Fruit fly (Drosophila melanogaster) whole organism, adult: Measurements from ENCODE around the gene Ada2a.

Experiments
- CG11617 ChIP-seq: fragments of 200-800 bp; sonication (Bioruptor generic); optimal IDR thresholded peaks from 2 replicates; lab custom pipeline; 2017; ENCODE audit warnings: mild to moderate bottlenecking, missing biosample characterization, missing genetic modification reagents, missing genetic modification characterization
- CG12768 ChIP-seq: fragments of 200-800 bp; sonication (Bioruptor generic); optimal IDR thresholded peaks from 2 replicates; lab custom pipeline; 2017; ENCODE audit warnings: missing biosample characterization, missing genetic modification characterization, mild to moderate bottlenecking, moderate library complexity, missing genetic modification reagents
- CG14711 ChIP-seq: fragments of 200-800 bp; sonication (Bioruptor generic); optimal IDR thresholded peaks from 2 replicates; lab custom pipeline; 2018; ENCODE audit warnings: missing biosample characterization, mild to moderate bottlenecking, missing genetic modification characterization, moderate library complexity
- CG1620 ChIP-seq: fragments of 200-800 bp; sonication (Bioruptor generic); optimal IDR thresholded peaks from 2 replicates; lab custom pipeline; 2016; ENCODE audit warnings: missing biosample characterization, missing genetic modification characterization
- CG33017 ChIP-seq: fragments of 200-800 bp; sonication (Bioruptor generic); optimal IDR thresholded peaks from 2 replicates; lab custom pipeline; 2018; ENCODE audit warnings: missing biosample characterization, mild to moderate bottlenecking, missing genetic modification characterization, moderate library complexity
- CG5204 ChIP-seq: fragments of 200-800 bp; sonication (Bioruptor generic); optimal IDR thresholded peaks from 2 replicates; lab custom pipeline; 2016; ENCODE audit warnings: missing biosample characterization, missing genetic modification characterization
- CG7045 ChIP-seq: fragments of 200-800 bp; sonication (Bioruptor generic); optimal IDR thresholded peaks from 2 replicates; lab custom pipeline; 2017; ENCODE audit warnings: missing biosample characterization, mild to moderate bottlenecking, missing genetic modification characterization
- CG7101 ChIP-seq: fragments of 200-800 bp; sonication (Bioruptor generic); optimal IDR thresholded peaks from 2 replicates; lab custom pipeline; 2018; ENCODE audit warnings: missing biosample characterization, mild to moderate bottlenecking, missing genetic modification characterization, moderate library complexity
- Clk ChIP-seq: fragments of 200-800 bp; sonication (Bioruptor generic); optimal IDR thresholded peaks from 2 replicates; lab custom pipeline; 2017; ENCODE audit warnings: missing biosample characterization, missing genetic modification characterization
- Crg-1 ChIP-seq: fragments of 200-800 bp; sonication (Bioruptor generic); optimal IDR thresholded peaks from 2 replicates; lab custom pipeline; 2016; ENCODE audit warnings: missing biosample characterization, missing genetic modification characterization
- Hr96 ChIP-seq: fragments of 200-800 bp; sonication (Bioruptor generic); optimal IDR thresholded peaks from 2 replicates; lab custom pipeline; 2016; ENCODE audit warnings: missing biosample characterization, missing genetic modification characterization
- Mnt ChIP-seq: fragments of 200-800 bp; sonication (Bioruptor generic); optimal IDR thresholded peaks from 2 replicates; lab custom pipeline; 2016; ENCODE audit warnings: missing biosample characterization, mild to moderate bottlenecking, missing genetic modification characterization
- bab1 ChIP-seq: fragments of 200-800 bp; sonication (Bioruptor generic); optimal IDR thresholded peaks from 3 replicates; lab custom pipeline; 2019; ENCODE audit warnings: missing biosample characterization, mild to moderate bottlenecking, missing genetic modification characterization, moderate library complexity
- cic ChIP-seq: fragments of 200-800 bp; sonication (Bioruptor generic); optimal IDR thresholded peaks from 2 replicates; lab custom pipeline; 2017; ENCODE audit warnings: missing biosample characterization, mild to moderate bottlenecking, missing genetic modification characterization, moderate library complexity
- cnc ChIP-seq, 2 experiments: fragments of >200 bp; optimal IDR thresholded peaks; 2 replicates each; lab custom pipeline; 2017
- kay ChIP-seq: fragments of 200-800 bp; sonication (Bioruptor generic); peaks from one replicate; lab custom pipeline; 2016; ENCODE audit warnings: missing biosample characterization, missing genetic modification characterization, borderline replicate concordance
- ovo ChIP-seq: fragments of 200-800 bp; sonication (Bioruptor generic); optimal IDR thresholded peaks from 2 replicates; lab custom pipeline; 2016; ENCODE audit warnings: missing biosample characterization, missing genetic modification characterization
- pad ChIP-seq: fragments of 200-800 bp; sonication (Bioruptor generic); optimal IDR thresholded peaks from 3 replicates; lab custom pipeline; 2017; ENCODE audit warnings: missing biosample characterization, missing genetic modification characterization, mild to moderate bottlenecking, moderate library complexity, missing genetic modification reagents
- tj ChIP-seq: fragments of 200-800 bp; sonication (Bioruptor generic); optimal IDR thresholded peaks from 3 replicates; lab custom pipeline; 2017; ENCODE audit warnings: missing biosample characterization, mild to moderate bottlenecking, missing genetic modification characterization, moderate library complexity
- toe ChIP-seq: fragments of 200-800 bp; sonication (Bioruptor generic); optimal IDR thresholded peaks from 2 replicates; lab custom pipeline; 2016; ENCODE audit warnings: missing biosample characterization, missing genetic modification characterization

The Ada2a gene

DNA sequence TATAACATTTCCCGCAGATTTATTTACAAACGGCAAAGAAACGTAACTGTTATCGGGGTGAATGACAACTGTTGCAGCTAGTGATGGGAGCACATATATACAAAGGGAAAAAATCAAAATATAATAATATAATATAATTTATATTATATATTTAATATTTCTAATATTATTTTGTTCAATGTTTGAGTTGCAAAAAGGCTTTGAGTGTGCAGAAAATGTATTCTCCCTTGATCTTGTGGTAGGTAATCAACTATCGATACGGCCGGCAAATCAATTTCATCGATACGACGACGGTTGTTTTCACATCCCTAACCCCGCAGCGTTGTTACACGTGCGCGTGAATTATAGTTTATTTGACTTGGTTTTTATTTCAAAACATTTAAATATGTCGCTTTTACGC, 31.9 kb downstream of the Ada2a start, which contains the start of the genes mTerf5 and Non3:
Gene mTerf5, minus strand, starts transcription at position 249 of the 400 bp plus-strand sequence.
Gene Non3, plus strand, starts transcription at position 289 of the 400 bp plus-strand sequence.
- TF ChIP-seq tj (GFP tag; lab: Kevin White, UChicago) = peak; percentile 51
- peak; percentile 32 for TF ChIP-seq Crg-1 (GFP tag; lab: Kevin White, UChicago)
- TF ChIP-seq cic (GFP tag; lab: Kevin White, UChicago) = peak; percentile 6
- no peak for TF ChIP-seq kay (GFP tag; lab: Kevin White, UChicago)
- peak; percentile 21 for TF ChIP-seq Clk (GFP tag; lab: Kevin White, UChicago)
- TF ChIP-seq cnc (optimal IDR thresholded peaks at IDR 0.05; lab: Kevin White, UChicago) = no peak
- TF ChIP-seq ovo = peak; percentile 74
- TF ChIP-seq bab1 (GFP tag; lab: Kevin White, UChicago) = peak; percentile 82
- peak; percentile 61 for TF ChIP-seq CG12768 (GFP tag; lab: Kevin White, UChicago)
- peak; percentile 47 for TF ChIP-seq CG7045
- peak; percentile 71 for TF ChIP-seq CG14711 (tag; lab: Kevin White, UChicago)
- TF ChIP-seq CG1620 (GFP tag; lab: Kevin White, UChicago) = peak; percentile 64
- TF ChIP-seq pad = peak; percentile 46
- peak; percentile 98 for TF ChIP-seq Mnt (GFP tag; lab: Kevin White, UChicago)
- peak; percentile 73 for TF ChIP-seq CG7101 (tag; lab: Kevin White, UChicago)
- TF ChIP-seq CG33017 = peak; percentile 57
- peak; percentile 80 for TF ChIP-seq CG11617 (GFP tag; lab: Kevin White, UChicago)
- no peak for TF ChIP-seq Hr96
- TF ChIP-seq CG5204 (GFP tag; lab: Kevin White, UChicago) = no peak
- no peak for TF ChIP-seq toe

DNA sequence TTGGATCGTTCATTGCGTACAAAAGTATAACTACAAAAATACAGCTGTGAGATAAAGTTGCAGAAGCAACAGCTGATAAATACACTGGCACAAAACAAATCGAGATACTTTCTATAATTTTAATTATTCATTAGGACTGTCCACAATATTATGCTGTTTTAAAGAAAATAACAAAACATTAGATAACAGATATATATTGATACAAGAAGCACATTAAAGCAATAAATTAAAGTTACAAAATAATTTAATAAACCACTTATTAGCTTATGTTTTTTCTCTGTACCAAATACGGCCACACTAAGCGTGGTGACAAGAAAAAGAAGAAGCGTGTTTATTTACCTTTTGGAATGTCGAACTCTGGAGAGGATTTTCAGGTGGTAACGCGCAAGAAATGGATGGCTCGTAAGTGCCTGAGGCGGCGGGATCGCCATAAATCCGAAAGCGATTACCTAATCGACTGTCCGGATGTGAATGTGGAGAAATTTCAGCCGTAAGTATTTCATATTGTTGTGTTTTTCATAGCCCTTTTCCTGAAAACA, 35.0 kb downstream of the Ada2a start, which contains the start of the genes CG7988 and CG7183:
Gene CG7988, plus strand, starts transcription at position 316 of the 539 bp plus-strand sequence.
Gene CG7183, minus strand, starts transcription at position 489 of the 539 bp plus-strand sequence.
- TF ChIP-seq ovo (peak; percentile 51), Clk (GFP tag; lab: Kevin White, UChicago) (peak; percentile 85), CG12768 (GFP tag; lab: Kevin White, UChicago) (peak; percentile 93), CG7045 (peak; percentile 95), CG14711 (tag; lab: Kevin White, UChicago) (peak; percentile 96), CG7101 (tag; lab: Kevin White, UChicago) (peak; percentile 98), CG1620 (GFP tag; lab: Kevin White, UChicago) (peak; percentile 95), CG11617 (GFP tag; lab: Kevin White, UChicago) (peak; percentile 97), toe (peak; percentile 96), bab1 (GFP tag; lab: Kevin White, UChicago) (peak; percentile 98), CG33017 (peak; percentile 98), Hr96 (peak; percentile 94), pad (peak; percentile 82), tj (GFP tag; lab: Kevin White, UChicago) (peak; percentile 81), CG5204 (GFP tag; lab: Kevin White, UChicago) (no peak), cnc (optimal IDR thresholded peaks at IDR 0.05; lab: Kevin White, UChicago) (no peak), kay (GFP tag; lab: Kevin White, UChicago) (no peak), Crg-1 (GFP tag; lab: Kevin White, UChicago) (peak; percentile 93), cic (GFP tag; lab: Kevin White, UChicago) (peak; percentile 71), Mnt (GFP tag; lab: Kevin White, UChicago) (peak; percentile 88)

DNA sequence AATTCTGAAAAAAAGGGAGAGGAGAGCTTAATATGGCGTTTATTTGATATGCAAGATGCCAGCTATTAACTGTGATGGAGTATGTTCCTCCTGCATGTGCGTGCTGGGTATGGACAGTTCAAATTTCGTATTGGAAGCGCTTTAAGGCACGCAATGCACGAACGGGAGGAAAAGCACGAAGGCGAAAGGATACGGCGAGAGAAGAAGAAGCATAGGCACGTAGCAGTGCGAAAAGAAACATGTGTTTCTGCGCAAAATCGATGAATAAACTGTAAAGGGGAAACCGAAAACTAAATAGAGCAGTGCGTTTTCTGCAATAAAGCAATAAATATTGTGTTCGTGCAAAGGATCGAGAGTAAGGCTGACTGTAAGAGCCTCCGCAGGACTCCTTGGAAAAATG, 39.4 kb downstream of the Ada2a start, which contains the start of gene CG14314:
Gene CG14314, plus strand, starts transcription at position 243 of the 400 bp plus-strand sequence.
- no peak for TF ChIP-seq cic (GFP tag; lab: Kevin White, UChicago)
- no peak for TF ChIP-seq kay (GFP tag; lab: Kevin White, UChicago)
- TF ChIP-seq CG12768 (GFP tag; lab: Kevin White, UChicago) = no peak
- no peak for TF ChIP-seq CG5204 (GFP tag; lab: Kevin White, UChicago)
- TF ChIP-seq ovo = no peak
- no peak for TF ChIP-seq cnc (optimal IDR thresholded peaks at IDR 0.05; lab: Kevin White, UChicago)
- TF ChIP-seq pad = no peak
- no peak for TF ChIP-seq toe
- no peak for TF ChIP-seq CG33017
- no peak for TF ChIP-seq Clk (GFP tag; lab: Kevin White, UChicago)
- no peak for TF ChIP-seq CG7045
- TF ChIP-seq Hr96 = no peak
- no peak for TF ChIP-seq CG7101 (tag; lab: Kevin White, UChicago)
- no peak for TF ChIP-seq tj (GFP tag; lab: Kevin White, UChicago)
- TF ChIP-seq CG14711 (tag; lab: Kevin White, UChicago) = no peak
- no peak for TF ChIP-seq CG11617 (GFP tag; lab: Kevin White, UChicago)
- no peak for TF ChIP-seq Mnt (GFP tag; lab: Kevin White, UChicago)
- TF ChIP-seq Crg-1 (GFP tag; lab: Kevin White, UChicago) = no peak
- no peak for TF ChIP-seq bab1 (GFP tag; lab: Kevin White, UChicago)
- TF ChIP-seq CG1620 (GFP tag; lab: Kevin White, UChicago) = no peak

DNA sequence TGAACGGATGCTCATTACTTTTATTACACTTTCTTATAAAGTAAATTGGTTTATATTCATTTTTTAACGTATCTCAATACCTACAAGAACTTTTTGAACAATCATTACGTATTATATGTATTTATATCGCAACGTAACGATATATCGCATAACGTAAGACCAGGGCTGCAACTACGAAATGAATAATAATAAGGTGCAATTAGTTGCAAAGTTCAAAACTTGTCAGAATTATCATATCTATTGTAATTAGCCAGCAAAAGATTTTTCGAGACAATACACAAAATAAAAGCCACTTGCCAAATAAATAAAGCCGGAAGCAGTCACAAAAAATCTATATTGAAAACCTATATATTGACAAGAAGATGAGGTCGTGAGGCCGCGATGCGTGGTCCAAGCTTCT, 40.0 kb downstream of the Ada2a start:
- TF ChIP-seq CG7045 (no peak), pad (no peak), cnc (optimal IDR thresholded peaks at IDR 0.05; lab: Kevin White, UChicago) (no peak), kay (GFP tag; lab: Kevin White, UChicago) (no peak), cic (GFP tag; lab: Kevin White, UChicago) (no peak), Hr96 (peak; percentile 55), Mnt (GFP tag; lab: Kevin White, UChicago) (peak; percentile 29), CG11617 (GFP tag; lab: Kevin White, UChicago) (peak; percentile 22), bab1 (GFP tag; lab: Kevin White, UChicago) (peak; percentile 52), tj (GFP tag; lab: Kevin White, UChicago) (no peak), CG14711 (tag; lab: Kevin White, UChicago) (peak; percentile 22), toe (peak; percentile 69), CG12768 (GFP tag; lab: Kevin White, UChicago) (peak; percentile 35), CG5204 (GFP tag; lab: Kevin White, UChicago) (peak; percentile 31), ovo (no peak), Crg-1 (GFP tag; lab: Kevin White, UChicago) (no peak), CG1620 (GFP tag; lab: Kevin White, UChicago) (no peak), CG33017 (peak; percentile 32), CG7101 (tag; lab: Kevin White, UChicago) (peak; percentile 10), Clk (GFP tag; lab: Kevin White, UChicago) (no peak)
